Worm (Caenorhabditis elegans): ENCODE results near the gene pqn-96.

- TF ChIP-seq nhr-237 (tag; optimal IDR thresholded peaks at IDR 0.05): no peak
- TF ChIP-seq ama-1 (optimal IDR thresholded peaks at IDR 0.05): no peak
- TF ChIP-seq lsy-12 (tag; optimal IDR thresholded peaks at IDR 0.05): no peak
- TF ChIP-seq R02D3.7 (tag; optimal IDR thresholded peaks at IDR 0.05): no peak
- TF ChIP-seq nhr-12 (tag; optimal IDR thresholded peaks at IDR 0.05): no peak
- TF ChIP-seq nhr-28 (tag; optimal IDR thresholded peaks at IDR 0.05): no peak
- no peak for TF ChIP-seq elt-1 (tag; optimal IDR thresholded peaks at IDR 0.05)
- no peak for TF ChIP-seq ztf-11 (tag; optimal IDR thresholded peaks at IDR 0.05)
- no peak for TF ChIP-seq ZK546.5 (tag; optimal IDR thresholded peaks at IDR 0.05)
- peak; percentile 72 for TF ChIP-seq pqm-1 (tag; optimal IDR thresholded peaks at IDR 0.05)
- no peak for TF ChIP-seq nfya-1 (tag; optimal IDR thresholded peaks at IDR 0.05; ENCODE audit: insufficient read depth)
- TF ChIP-seq jun-1 (tag; optimal IDR thresholded peaks at IDR 0.05): no peak
- TF ChIP-seq egl-5 (tag; optimal IDR thresholded peaks at IDR 0.05): no peak
Observed at ce11 chrIII:8479322-8479864, 40.2 kb upstream of the pqn-96 start.
